Fruit fly (Drosophila melanogaster) S2 (cell line): ENCODE measurements around the gene fmt.

Source experiments
- CG8478 ChIP-seq: fragments of >200 bp; optimal IDR thresholded peaks from 2 replicates; lab custom pipeline; 2018
- CTCF ChIP-seq, 2 experiments: fragments of >200 bp; optimal IDR thresholded peaks; 2 replicates each; lab custom pipeline; 2018

fmt gene

dm6 chr3L:6141538-6141937 lies 32.1 kb downstream of the fmt start:
- TF ChIP-seq CTCF (optimal IDR thresholded peaks at IDR 0.05; lab: Kevin White, UChicago) (no peak), CG8478 (lab: Kevin White, UChicago) (no peak)

DNA sequence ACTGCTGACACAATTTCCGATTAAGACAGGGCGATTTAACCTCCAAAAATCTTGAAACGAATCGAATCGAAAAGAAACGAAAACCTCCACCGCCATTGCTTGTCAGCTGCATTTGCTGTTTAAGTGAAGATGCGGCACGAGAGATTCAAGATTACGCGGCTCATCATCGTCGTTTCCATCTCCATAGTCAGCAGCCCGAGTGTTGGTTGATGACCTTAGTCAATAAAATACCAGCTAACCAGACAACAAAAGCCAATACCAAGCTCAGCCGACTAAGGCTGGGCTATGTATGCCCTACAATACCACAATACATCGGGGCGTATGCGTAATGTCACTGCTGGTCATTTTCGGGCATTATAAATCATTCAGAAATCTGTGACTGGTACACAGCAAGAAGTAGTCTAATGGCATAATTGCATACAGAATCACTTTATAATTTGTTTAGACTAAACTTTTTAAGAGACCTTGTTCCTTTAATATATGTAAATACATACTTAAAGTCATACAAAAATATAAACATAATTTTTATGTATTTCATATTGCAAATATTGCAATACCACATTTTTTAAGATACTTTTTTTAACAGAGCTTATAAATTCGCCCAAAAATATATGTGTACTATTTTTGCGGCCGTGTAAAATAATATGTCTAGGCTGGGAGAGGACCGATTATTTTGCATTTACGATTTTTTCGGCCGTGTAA lies 32.8 kb downstream of the fmt start:
- TF ChIP-seq CTCF (optimal IDR thresholded peaks at IDR 0.05; lab: Kevin White, UChicago) (no peak), CG8478 (lab: Kevin White, UChicago) (no peak)

DNA sequence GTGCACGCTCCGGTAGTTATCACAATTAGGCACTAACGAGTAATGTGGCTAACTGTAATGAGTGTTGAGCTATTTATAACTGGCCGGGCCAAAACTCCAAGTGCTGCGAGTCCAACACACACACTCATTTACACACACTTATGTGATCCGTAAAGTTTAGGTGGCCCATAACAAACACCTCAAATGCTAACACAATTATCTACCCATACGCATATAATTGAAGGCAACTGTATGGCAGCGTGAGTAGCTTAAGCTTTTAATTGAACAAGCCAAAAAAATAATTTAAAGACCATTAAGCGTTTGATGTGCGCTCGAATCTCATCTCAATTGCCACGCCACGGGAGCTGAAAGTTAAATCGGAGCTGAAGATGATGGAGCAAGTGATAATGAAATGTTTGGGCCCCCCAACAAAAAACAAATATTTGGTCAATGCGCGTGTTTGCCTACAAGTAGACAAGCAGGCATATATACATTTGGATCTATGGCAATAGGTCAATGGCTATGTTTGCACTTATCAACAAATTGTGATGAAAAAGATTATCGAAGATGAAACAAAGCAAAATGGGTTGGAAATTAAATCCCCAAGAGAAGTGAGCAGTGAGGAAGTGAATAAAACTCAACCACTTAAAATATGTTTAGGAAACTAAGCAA lies 33.6 kb downstream of the fmt start, which contains the start of gene Cpr65Av:
Gene Cpr65Av, minus strand, starts transcription at position 51 of the 651 bp plus-strand sequence.
- no peak for TF ChIP-seq CTCF (optimal IDR thresholded peaks at IDR 0.05; lab: Kevin White, UChicago)
- TF ChIP-seq CG8478 (lab: Kevin White, UChicago), result no peak

- TF ChIP-seq CG8478 (lab: Kevin White, UChicago), result no peak
- TF ChIP-seq CTCF (optimal IDR thresholded peaks at IDR 0.05; lab: Kevin White, UChicago), result no peak
Observed at dm6 chr3L:6138586-6138985, 35.1 kb downstream of the fmt start.

- TF ChIP-seq CG8478 (lab: Kevin White, UChicago) (no peak), CTCF (optimal IDR thresholded peaks at IDR 0.05; lab: Kevin White, UChicago) (no peak)
Observed at dm6 chr3L:6138018-6138417, 35.7 kb downstream of the fmt start, which contains the start of gene Lcp65Ae. Gene Lcp65Ae, minus strand, starts transcription at chr3L:6138118.

- no peak for TF ChIP-seq CG8478 (lab: Kevin White, UChicago)
- TF ChIP-seq CTCF (optimal IDR thresholded peaks at IDR 0.05; lab: Kevin White, UChicago), result no peak
Observed at dm6 chr3L:6136691-6137090, 37.0 kb downstream of the fmt start, which contains the start of gene Lcp65Af. Gene Lcp65Af, minus strand, starts transcription at chr3L:6136791.

DNA sequence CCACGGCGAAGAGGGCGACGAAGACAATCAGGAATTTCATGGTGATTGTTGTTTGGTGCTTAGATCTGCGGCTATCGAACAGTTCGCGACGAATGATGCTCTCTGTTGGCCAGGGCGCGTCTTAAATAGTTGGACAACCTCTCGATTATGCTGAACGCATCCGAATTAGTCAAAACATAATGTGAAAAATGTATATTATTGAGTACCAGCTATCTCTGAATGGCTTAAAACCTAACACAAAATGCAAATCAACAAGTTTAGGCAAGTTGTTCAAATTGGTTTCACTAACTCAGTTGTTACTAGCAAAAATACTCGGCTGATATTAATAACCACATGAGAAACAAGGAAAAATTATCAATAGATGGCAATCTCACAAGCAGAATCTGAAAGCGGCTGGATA lies 38.5 kb downstream of the fmt start, which contains the start of gene Lcp65Ag1:
Gene Lcp65Ag1, minus strand, starts transcription at position 101 of the 400 bp plus-strand sequence.
- TF ChIP-seq CG8478 (lab: Kevin White, UChicago) (no peak), CTCF (optimal IDR thresholded peaks at IDR 0.05; lab: Kevin White, UChicago) (no peak)

DNA sequence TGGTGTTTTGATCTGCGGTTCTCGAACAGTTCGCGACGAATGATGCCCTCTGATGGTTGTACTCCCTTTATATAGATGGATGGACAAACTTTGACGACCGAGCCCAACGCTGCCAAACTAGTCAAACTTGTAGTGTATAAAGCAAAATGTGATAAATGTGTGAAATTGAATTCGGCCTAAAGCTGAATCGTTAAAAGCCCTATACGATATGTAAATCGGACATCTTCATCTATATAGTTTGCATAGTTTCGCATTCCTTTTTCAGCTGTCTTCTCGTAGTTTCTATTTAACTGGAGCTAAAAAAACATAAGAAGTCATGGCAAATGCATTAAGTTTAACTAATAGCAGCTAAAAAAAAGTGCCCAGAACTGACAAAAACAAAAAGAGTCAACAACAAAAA lies 40.1 kb downstream of the fmt start, which contains the start of gene Lcp65Ag2:
Gene Lcp65Ag2, minus strand, starts transcription at position 48 of the 400 bp plus-strand sequence.
- TF ChIP-seq CTCF (optimal IDR thresholded peaks at IDR 0.05; lab: Kevin White, UChicago), result no peak
- no peak for TF ChIP-seq CG8478 (lab: Kevin White, UChicago)

- TF ChIP-seq CG8478 (lab: Kevin White, UChicago) (no peak), CTCF (optimal IDR thresholded peaks at IDR 0.05; lab: Kevin White, UChicago) (no peak)
Observed at dm6 chr3L:6132009-6132408, 41.7 kb downstream of the fmt start, which contains the start of gene Cpr65Au. Gene Cpr65Au, minus strand, starts transcription at chr3L:6132109.

dm6 chr3L:6130944-6131343 lies 42.7 kb downstream of the fmt start, which contains the start of gene Lcp65Ag3:
Gene Lcp65Ag3, minus strand, starts transcription at chr3L:6130989.
- TF ChIP-seq CTCF (optimal IDR thresholded peaks at IDR 0.05; lab: Kevin White, UChicago) (no peak), CG8478 (lab: Kevin White, UChicago) (no peak)

dm6 chr3L:6129591-6129990 lies 44.1 kb downstream of the fmt start:
- no peak for TF ChIP-seq CTCF (optimal IDR thresholded peaks at IDR 0.05; lab: Kevin White, UChicago)
- TF ChIP-seq CG8478 (lab: Kevin White, UChicago), result no peak

- no peak for TF ChIP-seq CG8478 (lab: Kevin White, UChicago)
- no peak for TF ChIP-seq CTCF (optimal IDR thresholded peaks at IDR 0.05; lab: Kevin White, UChicago)
Observed at dm6 chr3L:6125409-6125689, 48.3 kb downstream of the fmt start.

DNA sequence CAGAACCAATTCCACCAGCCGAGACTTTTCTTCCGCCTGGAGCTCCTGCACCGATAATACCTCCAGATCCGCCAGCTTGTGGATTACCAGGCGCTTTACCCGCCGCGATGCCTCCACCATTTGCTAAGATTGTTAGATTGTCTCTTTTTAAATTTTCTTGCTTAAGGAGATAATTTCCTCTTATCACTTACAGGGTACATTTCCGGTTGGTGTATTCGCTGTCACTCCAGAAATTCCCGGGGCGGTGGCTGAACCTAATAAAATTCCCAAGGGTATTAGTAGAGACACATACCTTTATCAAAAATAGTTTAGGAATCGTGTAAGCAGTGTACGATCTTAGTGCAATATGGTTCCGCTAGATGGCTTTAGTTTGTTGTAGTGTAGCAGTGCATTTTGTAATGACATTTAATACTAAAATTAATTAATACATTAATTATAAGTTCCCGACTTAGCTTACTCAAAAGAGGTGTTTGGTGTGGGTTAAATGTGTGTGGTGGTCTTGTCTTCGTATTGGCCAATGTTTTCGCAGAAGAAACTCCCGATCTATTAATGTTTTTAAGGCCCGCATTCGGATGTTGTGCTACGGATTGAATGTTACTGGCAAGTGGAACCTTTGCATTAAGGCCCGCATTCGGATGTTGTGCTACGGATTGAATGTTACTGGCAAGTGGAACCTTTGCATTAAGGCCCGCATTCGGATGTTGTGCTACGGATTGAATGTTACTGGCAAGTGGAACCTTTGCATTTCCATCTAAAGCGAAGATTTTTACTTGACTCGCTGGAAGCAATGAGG lies 48.9 kb downstream of the fmt start:
- peak; percentile 91 to 94 for TF ChIP-seq CTCF (optimal IDR thresholded peaks at IDR 0.05; lab: Kevin White, UChicago)
- TF ChIP-seq CG8478 (lab: Kevin White, UChicago), result no peak

DNA sequence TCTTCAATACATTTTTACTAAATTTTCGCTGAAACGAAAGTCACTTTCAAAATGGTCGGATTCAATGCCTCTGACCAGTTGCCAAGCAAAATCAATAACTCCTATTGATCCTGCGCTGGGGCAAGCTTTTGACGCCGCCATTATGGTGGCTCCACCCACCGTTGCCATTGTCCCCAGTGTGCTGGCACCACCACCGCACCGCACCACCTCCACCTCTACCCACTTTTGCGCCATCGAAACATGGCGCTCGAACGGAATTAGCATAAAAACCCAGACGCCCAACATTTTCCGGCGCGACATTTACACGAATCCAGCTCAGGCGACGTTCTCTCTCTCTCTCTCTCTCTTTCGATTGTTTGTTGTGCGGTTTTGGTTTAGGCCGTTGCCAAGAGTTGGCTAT lies 56.8 kb downstream of the fmt start:
- TF ChIP-seq CG8478 (lab: Kevin White, UChicago), result no peak
- TF ChIP-seq CTCF (optimal IDR thresholded peaks at IDR 0.05; lab: Kevin White, UChicago), result no peak
